Fruit fly (Drosophila melanogaster) ovary, adult (tissue): ENCODE results near the gene CG33791.

Source experiments
- CG17801 ChIP-seq: fragments of 200-800 bp; optimal IDR thresholded peaks from 2 replicates; lab custom pipeline; 2019; ENCODE audit warnings: missing biosample characterization, mild to moderate bottlenecking, missing genetic modification characterization, moderate library complexity; ENCODE audit not compliant: partially characterized antibody

CG33791 gene

DNA sequence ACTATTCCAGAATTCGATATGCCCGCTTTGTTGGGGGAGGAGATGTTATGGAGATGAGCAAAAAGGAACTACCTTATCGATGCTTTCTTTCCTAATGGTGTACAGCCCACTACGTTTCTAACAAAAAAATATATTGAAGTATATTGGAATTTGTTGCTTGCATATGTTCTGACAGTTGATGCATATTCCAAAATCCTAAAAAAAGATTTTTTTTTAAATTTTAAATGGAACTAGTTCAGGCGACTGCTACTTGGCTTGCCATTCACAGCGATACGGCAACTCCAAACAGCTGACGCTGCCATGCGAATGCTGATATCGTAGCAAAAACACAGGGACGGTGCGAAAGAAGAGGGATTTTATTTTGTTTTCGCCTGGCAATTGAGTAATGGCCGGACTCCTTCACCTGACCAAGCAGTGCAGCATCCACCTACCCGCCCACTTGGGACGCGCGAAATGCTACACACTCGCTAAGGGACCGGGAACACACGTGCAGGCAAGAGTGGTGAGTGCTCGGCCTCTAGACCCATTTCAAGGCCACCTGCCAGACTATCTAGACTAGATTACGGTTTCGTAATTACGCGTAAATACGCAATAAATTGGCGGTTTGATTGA, 15.5 kb downstream of the CG33791 start, which contains the start of the genes CG13926, ABCB7 and CG33230:
Gene CG13926 (minus strand): TSS at position 43 of the 612 bp plus-strand sequence.
Gene ABCB7 (plus strand): TSS at position 299 of the 612 bp plus-strand sequence.
Gene CG33230 (plus strand): TSS at position 299 of the 612 bp plus-strand sequence.
- peak; percentile 39 for TF ChIP-seq CG17801

- TF ChIP-seq CG17801: no peak
Measured at dm6 chr3L:1626924-1627323, 24.2 kb downstream of the CG33791 start.

DNA sequence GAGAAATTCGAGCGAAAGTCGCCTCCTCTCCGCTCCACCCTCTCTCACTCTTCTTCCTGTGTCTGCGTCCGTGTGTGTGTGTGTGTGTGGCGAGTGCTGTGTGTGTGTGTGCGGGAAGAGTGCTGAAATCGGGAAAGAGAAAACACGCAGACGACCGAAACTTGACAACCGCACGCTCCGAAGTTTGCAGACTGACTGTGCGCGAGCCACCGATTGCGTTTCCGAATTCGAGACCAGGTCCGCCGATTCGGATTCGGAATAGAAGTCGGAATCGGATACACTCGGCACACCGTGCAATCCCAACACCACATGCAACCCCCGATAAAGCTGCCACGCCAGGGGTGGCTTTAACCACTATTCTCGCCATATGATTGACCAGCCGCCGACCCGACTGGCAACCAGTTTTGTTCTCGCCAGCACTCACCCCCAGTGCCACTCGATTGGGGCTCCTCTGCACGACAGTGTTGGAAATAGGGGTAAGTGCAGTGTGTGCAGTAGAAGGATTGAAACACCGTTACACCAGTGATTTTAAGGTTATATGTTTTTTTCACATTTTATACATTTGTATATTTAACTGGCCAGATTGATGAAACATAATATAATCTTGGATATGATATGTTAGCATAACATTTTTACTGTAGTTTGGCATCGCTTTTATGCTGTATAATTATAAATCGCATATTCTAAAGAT, 25.6 kb downstream of the CG33791 start, which contains the start of gene CG13928:
Gene CG13928 (minus strand): TSS at position 202 of the 691 bp plus-strand sequence.
- TF ChIP-seq CG17801: no peak

DNA sequence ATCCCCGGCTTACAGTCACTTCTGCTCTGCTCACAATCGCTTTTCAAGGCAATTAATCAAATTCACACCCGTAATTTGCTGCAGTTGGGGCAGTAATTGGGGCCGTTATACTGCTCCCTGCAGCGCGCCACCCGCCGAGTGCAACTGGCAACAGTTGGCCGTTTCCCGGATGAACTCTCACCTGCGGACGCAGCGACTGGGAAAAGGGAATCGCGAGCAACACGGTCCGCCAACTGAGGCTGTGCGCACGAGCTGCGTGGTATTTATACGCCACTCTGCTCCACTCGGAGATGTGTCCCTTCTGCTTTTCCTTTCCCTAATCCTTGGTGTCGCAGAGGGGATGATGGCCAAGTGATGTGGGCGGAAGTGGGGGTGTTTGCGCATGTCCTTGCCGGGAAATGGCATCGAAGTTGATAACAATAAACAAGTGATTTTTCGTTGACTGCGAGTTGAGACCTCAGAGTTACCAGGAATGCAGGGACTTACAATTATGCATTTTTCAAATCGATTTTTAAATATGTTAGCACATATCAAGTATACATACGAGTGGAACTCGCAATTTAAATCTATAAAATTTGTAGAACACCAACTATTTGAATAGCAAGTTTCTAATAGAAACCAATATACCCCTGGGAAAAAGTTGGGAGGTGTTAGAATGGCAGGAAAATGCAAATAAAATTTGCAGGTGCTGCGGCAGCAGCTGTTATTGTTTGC, 26.5 kb downstream of the CG33791 start, which contains the start of gene GC:
Gene GC (minus strand): TSS at position 238 of the 714 bp plus-strand sequence.
- no peak for TF ChIP-seq CG17801

dm6 chr3L:1636886-1637285, 34.1 kb downstream of the CG33791 start:
- TF ChIP-seq CG17801: no peak

DNA sequence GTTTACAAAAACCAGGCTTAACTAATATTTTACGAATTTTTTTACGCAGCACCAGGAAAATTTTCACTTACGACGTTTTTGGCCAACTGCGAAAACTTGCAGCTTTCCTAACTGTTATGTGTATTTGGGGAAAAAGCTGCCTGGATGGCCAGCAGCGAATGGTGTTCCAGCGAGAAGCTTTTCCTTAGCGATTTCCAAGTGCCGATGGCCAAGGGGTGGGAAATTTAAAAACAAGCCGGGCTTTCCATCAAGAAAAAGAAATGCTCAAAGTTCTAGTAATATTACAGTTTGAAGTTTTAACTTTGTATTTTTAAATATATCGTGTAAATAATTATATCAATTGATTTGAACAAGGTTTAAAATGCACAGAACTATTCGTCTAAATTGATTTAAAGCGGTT, 34.9 kb downstream of the CG33791 start, which contains the start of gene nSyb:
Gene nSyb (minus strand): TSS at position 101 of the 400 bp plus-strand sequence.
- no peak for TF ChIP-seq CG17801

dm6 chr3L:1639185-1639812, 36.5 kb downstream of the CG33791 start, which contains the start of the genes Mettl2 and Bgb:
Gene Mettl2 (minus strand): TSS chr3L:1639235.
Gene Bgb (plus strand): TSS chr3L:1639711.
- peak; percentile 77 for TF ChIP-seq CG17801

DNA sequence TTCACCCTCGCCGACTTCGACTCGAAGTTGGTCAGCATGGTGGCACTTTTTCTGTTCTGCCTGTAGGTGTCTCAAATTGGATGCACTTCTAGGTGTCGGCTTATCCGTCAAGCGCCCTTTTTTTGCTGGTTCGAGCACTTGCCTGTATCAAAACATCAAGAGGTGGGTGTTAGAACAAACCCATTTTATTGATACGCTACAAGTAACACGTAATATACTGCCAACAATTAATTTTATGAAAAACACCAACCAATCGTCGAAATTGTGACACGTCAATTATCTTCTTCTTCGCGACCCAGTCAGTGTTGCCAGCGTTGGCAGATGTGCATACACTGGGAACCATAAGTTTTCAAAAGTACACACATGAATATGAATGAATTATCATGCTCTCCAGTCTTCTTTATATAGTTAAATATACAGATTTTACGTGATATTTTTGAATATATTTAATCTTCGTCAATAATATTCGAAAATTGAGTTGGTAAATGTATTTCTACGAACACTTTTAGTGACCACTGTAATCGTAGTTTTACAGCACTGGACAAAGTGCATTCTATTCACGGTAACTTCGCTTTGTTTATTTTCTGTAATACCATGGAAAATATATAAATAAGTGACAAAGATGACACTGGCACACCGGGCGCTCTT, 42.3 kb downstream of the CG33791 start, which contains the start of the genes alphaCOP and CG13919:
Gene alphaCOP (minus strand): TSS at position 280 of the 648 bp plus-strand sequence.
Gene CG13919 (plus strand): TSS at position 548 of the 648 bp plus-strand sequence.
- peak; percentile 97 for TF ChIP-seq CG17801

DNA sequence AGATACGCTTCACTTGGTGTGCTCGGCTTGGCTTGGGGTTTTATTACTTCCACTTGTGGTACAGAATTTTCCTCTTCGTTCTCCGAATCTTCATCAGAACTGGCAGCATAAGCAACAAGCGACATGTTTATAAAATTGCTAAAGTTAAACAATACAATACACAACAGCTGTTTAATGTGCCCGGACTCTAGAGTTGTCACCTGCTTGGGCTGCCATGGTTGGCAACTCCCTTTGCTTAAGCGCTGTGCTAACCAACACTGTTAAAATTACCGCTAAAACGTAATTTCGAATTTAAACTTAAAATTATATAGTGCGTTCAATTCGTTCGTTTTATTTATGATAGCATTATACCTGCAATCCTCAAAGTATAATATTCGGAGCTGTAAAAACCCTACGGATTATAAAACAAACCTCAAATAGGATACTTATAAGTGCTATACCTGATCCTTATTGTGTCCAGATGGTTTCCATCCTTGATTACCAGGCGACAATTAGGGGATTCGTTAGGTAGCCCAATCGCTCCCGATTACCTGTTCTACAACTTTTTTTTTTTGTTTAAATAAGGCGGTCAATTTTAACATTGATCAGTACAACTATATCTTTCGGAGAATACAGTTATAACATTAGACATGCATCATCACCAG, 44.6 kb downstream of the CG33791 start, which contains the start of the genes CG17249 and Bro:
Gene CG17249 (minus strand): TSS at position 189 of the 644 bp plus-strand sequence.
Gene Bro (plus strand): TSS at position 594 of the 644 bp plus-strand sequence.
- no peak for TF ChIP-seq CG17801

- no peak for TF ChIP-seq CG17801
Measured at dm6 chr3L:1648690-1649355, 46.1 kb downstream of the CG33791 start, which contains the start of gene CG13920. Gene CG13920 (plus strand): TSS chr3L:1648944.

dm6 chr3L:1649363-1649762, 46.6 kb downstream of the CG33791 start:
- no peak for TF ChIP-seq CG17801

- peak; percentile 57 for TF ChIP-seq CG17801
Measured at dm6 chr3L:1652700-1653200, 50.0 kb downstream of the CG33791 start, which contains the start of the genes CG7970 and Vta1. Gene CG7970 (plus strand): TSS chr3L:1652750. Gene Vta1 (minus strand): TSS chr3L:1652900.

- no peak for TF ChIP-seq CG17801
Measured at dm6 chr3L:1653752-1654151, 51.0 kb downstream of the CG33791 start.
